Worm (Caenorhabditis elegans) whole organism, late embryonic: ENCODE results near the gene mnk-1.
A peak's percentile ranks its signal among the peaks of the same experiment; 100 is the strongest.

Experiments
- C08G9.2 ChIP-seq: sonication (generic microtip); optimal IDR thresholded peaks from 2 replicates; lab custom pipeline; 2016; ENCODE audit warnings: mild to moderate bottlenecking, missing genetic modification characterization, moderate library complexity, missing compliant biosample characterization
- F13H6.1 ChIP-seq: sonication (generic microtip); optimal IDR thresholded peaks from 2 replicates; lab custom pipeline; 2016; ENCODE audit warnings: missing genetic modification characterization, missing compliant biosample characterization
- K09A11.1 ChIP-seq: sonication (generic microtip); optimal IDR thresholded peaks from 2 replicates; lab custom pipeline; 2017; ENCODE audit warnings: antibody characterized with exemption, mild to moderate bottlenecking, missing genetic modification characterization, missing compliant biosample characterization; ENCODE audit not compliant: insufficient read depth
- T23F11.4 ChIP-seq: fragments of 200-800 bp; sonication (Bioruptor generic); optimal IDR thresholded peaks from 2 replicates; lab custom pipeline; 2018; ENCODE audit warnings: mild to moderate bottlenecking, missing genetic modification characterization, missing compliant biosample characterization
- ama-1 ChIP-seq: fragments of 150-350 bp; optimal IDR thresholded peaks from 2 replicates; lab custom pipeline; 2014
- ceh-18 ChIP-seq: sonication (generic microtip); optimal IDR thresholded peaks from 2 replicates; lab custom pipeline; 2016; ENCODE audit warnings: missing genetic modification characterization, missing compliant biosample characterization
- ceh-22 ChIP-seq: sonication (generic microtip); optimal IDR thresholded peaks from 2 replicates; lab custom pipeline; 2017; ENCODE audit warnings: missing biosample characterization, missing genetic modification characterization
- ceh-30 ChIP-seq: fragments of 150-350 bp; optimal IDR thresholded peaks from 2 replicates; lab custom pipeline; 2014; ENCODE audit warnings: missing biosample characterization, missing genetic modification characterization
- ceh-31 ChIP-seq: sonication (generic microtip); optimal IDR thresholded peaks from 2 replicates; lab custom pipeline; 2016; ENCODE audit warnings: missing genetic modification characterization, missing compliant biosample characterization
- ceh-34 ChIP-seq: sonication (generic microtip); optimal IDR thresholded peaks from 2 replicates; lab custom pipeline; 2016; ENCODE audit warnings: mild to moderate bottlenecking, missing genetic modification characterization, missing compliant biosample characterization
- ceh-6 ChIP-seq: fragments of 200-800 bp; sonication (Bioruptor generic); optimal IDR thresholded peaks from 2 replicates; lab custom pipeline; 2018; ENCODE audit warnings: mild to moderate bottlenecking, missing genetic modification characterization, missing compliant biosample characterization
- che-1 ChIP-seq: sonication (generic microtip); optimal IDR thresholded peaks from 2 replicates; lab custom pipeline; 2016; ENCODE audit warnings: mild to moderate bottlenecking, missing genetic modification characterization, missing compliant biosample characterization
- dve-1 ChIP-seq: sonication (generic microtip); optimal IDR thresholded peaks from 2 replicates; lab custom pipeline; 2017; ENCODE audit warnings: antibody characterized with exemption, mild to moderate bottlenecking, missing genetic modification characterization, missing compliant biosample characterization
- eyg-1 ChIP-seq: sonication (generic microtip); optimal IDR thresholded peaks from 2 replicates; lab custom pipeline; 2016; ENCODE audit warnings: missing genotype, missing genetic modification characterization, missing compliant biosample characterization
- fkh-10 ChIP-seq: fragments of 150-350 bp; optimal IDR thresholded peaks from 2 replicates; lab custom pipeline; 2014; ENCODE audit warnings: missing biosample characterization, missing genetic modification reagents, missing genetic modification characterization
- gmeb-2 ChIP-seq: sonication (generic microtip); optimal IDR thresholded peaks from 2 replicates; lab custom pipeline; 2016; ENCODE audit warnings: missing genetic modification characterization, inconsistent platforms, missing compliant biosample characterization
- hlh-13 ChIP-seq: fragments of 200-800 bp; sonication (Bioruptor generic); optimal IDR thresholded peaks from 2 replicates; lab custom pipeline; 2018; ENCODE audit warnings: mild to moderate bottlenecking, missing genetic modification characterization, missing compliant biosample characterization
- hlh-30 ChIP-seq: sonication (generic microtip); optimal IDR thresholded peaks from 2 replicates; lab custom pipeline; 2017; ENCODE audit warnings: antibody characterized with exemption, missing genetic modification characterization, missing compliant biosample characterization; ENCODE audit not compliant: insufficient read depth
- hlh-8 ChIP-seq: sonication (generic microtip); optimal IDR thresholded peaks from 2 replicates; lab custom pipeline; 2016; ENCODE audit warnings: missing genotype, missing genetic modification characterization, missing compliant biosample characterization
- lin-11 ChIP-seq: fragments of 200-800 bp; sonication (Bioruptor generic); optimal IDR thresholded peaks from 2 replicates; lab custom pipeline; 2018; ENCODE audit warnings: mild to moderate bottlenecking, missing genetic modification characterization, missing compliant biosample characterization
- madf-2 ChIP-seq: sonication (generic microtip); optimal IDR thresholded peaks from 2 replicates; lab custom pipeline; 2017; ENCODE audit warnings: missing genetic modification characterization, missing compliant biosample characterization
- mec-3 ChIP-seq: sonication (generic microtip); optimal IDR thresholded peaks from 2 replicates; lab custom pipeline; 2016; ENCODE audit warnings: borderline replicate concordance, missing genetic modification characterization, missing compliant biosample characterization
- nfya-1 ChIP-seq: sonication (generic microtip); optimal IDR thresholded peaks from 2 replicates; lab custom pipeline; 2017; ENCODE audit warnings: missing genetic modification characterization, mild to moderate bottlenecking, missing compliant biosample characterization, antibody characterized with exemption, moderate library complexity
- nhr-11 ChIP-seq: fragments of 150-350 bp; optimal IDR thresholded peaks from 2 replicates; lab custom pipeline; 2014; ENCODE audit warnings: missing biosample characterization, missing genetic modification characterization
- nhr-232 ChIP-seq: sonication (generic microtip); optimal IDR thresholded peaks from 2 replicates; lab custom pipeline; 2016; ENCODE audit warnings: missing genetic modification characterization, missing compliant biosample characterization
- npax-4 ChIP-seq: sonication (generic microtip); optimal IDR thresholded peaks from 2 replicates; lab custom pipeline; 2016; ENCODE audit warnings: missing genetic modification characterization, missing compliant biosample characterization
- odd-2 ChIP-seq: sonication (generic microtip); optimal IDR thresholded peaks from 2 replicates; lab custom pipeline; 2017; ENCODE audit warnings: antibody characterized with exemption, mild to moderate bottlenecking, missing genetic modification characterization, missing compliant biosample characterization
- pag-3 ChIP-seq: sonication (generic microtip); optimal IDR thresholded peaks from 2 replicates; lab custom pipeline; 2016; ENCODE audit warnings: missing compliant biosample characterization, missing genetic modification characterization, borderline replicate concordance
- pat-9 ChIP-seq: fragments of 200-800 bp; sonication (Bioruptor generic); optimal IDR thresholded peaks from 2 replicates; lab custom pipeline; 2018; ENCODE audit warnings: mild to moderate bottlenecking, missing genetic modification characterization, moderate library complexity, missing compliant biosample characterization
- pax-1 ChIP-seq: fragments of 150-350 bp; optimal IDR thresholded peaks from 2 replicates; lab custom pipeline; 2014; ENCODE audit warnings: missing biosample characterization, missing genetic modification characterization
- pha-2 ChIP-seq: sonication (generic microtip); optimal IDR thresholded peaks from 2 replicates; lab custom pipeline; 2017; ENCODE audit warnings: mild to moderate bottlenecking, missing genetic modification characterization, missing compliant biosample characterization
- pha-4 ChIP-seq: fragments of 150-350 bp; optimal IDR thresholded peaks from 2 replicates; lab custom pipeline; 2018; ENCODE audit warnings: missing biosample characterization, missing genetic modification reagents, missing genetic modification characterization
- ref-2 ChIP-seq: sonication (generic microtip); optimal IDR thresholded peaks from 2 replicates; lab custom pipeline; 2016; ENCODE audit warnings: missing genetic modification characterization, missing compliant biosample characterization
- rnt-1 ChIP-seq: sonication (generic microtip); optimal IDR thresholded peaks from 2 replicates; lab custom pipeline; 2016; ENCODE audit warnings: missing genetic modification characterization, missing compliant biosample characterization
- sox-4 ChIP-seq: sonication (generic microtip); optimal IDR thresholded peaks from 2 replicates; lab custom pipeline; 2017; ENCODE audit warnings: mild to moderate bottlenecking, missing genetic modification characterization, inconsistent platforms, missing compliant biosample characterization
- tbx-2 ChIP-seq: sonication (generic microtip); optimal IDR thresholded peaks from 2 replicates; lab custom pipeline; 2016; ENCODE audit warnings: missing genetic modification characterization, missing compliant biosample characterization
- tbx-7 ChIP-seq: sonication (generic microtip); optimal IDR thresholded peaks from 2 replicates; lab custom pipeline; 2016; ENCODE audit warnings: missing genotype, missing genetic modification characterization, missing compliant biosample characterization
- ttx-3 ChIP-seq: sonication (generic microtip); optimal IDR thresholded peaks from 2 replicates; lab custom pipeline; 2016; ENCODE audit warnings: missing genetic modification reagents, missing genetic modification characterization, missing compliant biosample characterization
- unc-3 ChIP-seq, 2 experiments: fragments of 200-800 bp in 1 of 2; sonication (Bioruptor generic) in 1 of 2; sonication (generic microtip) in 1 of 2; conservative IDR thresholded peaks in 1 of 2; optimal IDR thresholded peaks in 1 of 2; 2 replicates each; pipeline versions ENCODE4 v1.3.6 to Lab custom; 2016 to 2022; ENCODE audit warnings: missing compliant biosample characterization in 2 of 2, missing genetic modification characterization in 2 of 2, missing genetic modification reagents in 1 of 2
- unc-55 ChIP-seq: sonication (generic microtip); optimal IDR thresholded peaks from 2 replicates; lab custom pipeline; 2017; ENCODE audit warnings: missing biosample characterization, missing genetic modification reagents, missing genetic modification characterization
- unc-86 ChIP-seq: sonication (generic microtip); optimal IDR thresholded peaks from 2 replicates; lab custom pipeline; 2016; ENCODE audit warnings: missing genetic modification characterization, missing compliant biosample characterization
- zip-5 ChIP-seq: sonication (generic microtip); optimal IDR thresholded peaks from 2 replicates; lab custom pipeline; 2016; ENCODE audit warnings: missing genetic modification characterization, missing compliant biosample characterization
- ztf-16 ChIP-seq: sonication (generic microtip); optimal IDR thresholded peaks from 2 replicates; lab custom pipeline; 2017; ENCODE audit warnings: missing genetic modification characterization, missing compliant biosample characterization

Gene mnk-1

ce11 chrII:10507906-10508305 lies 46.9 kb downstream of the mnk-1 start:
- TF ChIP-seq odd-2 (tag; lab: Kevin White, UChicago) (no peak), tbx-7 (tag; lab: Kevin White, UChicago) (no peak), hlh-30 (tag; lab: Kevin White, UChicago) (no peak), F13H6.1 (tag; lab: Kevin White, UChicago) (no peak), nhr-232 (tag; lab: Kevin White, UChicago) (no peak), mec-3 (tag; lab: Kevin White, UChicago) (no peak), pha-2 (tag; lab: Kevin White, UChicago) (no peak), unc-55 (GFP tag; lab: Kevin White, UChicago) (no peak), dve-1 (tag; lab: Kevin White, UChicago) (no peak), ref-2 (tag; lab: Kevin White, UChicago) (no peak), unc-86 (no peak), pax-1 (no peak), npax-4 (no peak), che-1 (no peak), unc-3 (GFP tag; conservative IDR thresholded peaks at IDR 0.05; lab: Robert Waterston, UW) (no peak), unc-3 (tag; optimal IDR thresholded peaks at IDR 0.05; lab: Kevin White, UChicago) (no peak)
- TF ChIP-seq, all 69 proteins: peak for 0

- TF ChIP-seq fkh-10 (GFP tag; lab: Kevin White, UChicago) (no peak), lin-11 (tag; lab: Kevin White, UChicago) (no peak), ceh-18 (no peak), tbx-7 (tag; lab: Kevin White, UChicago) (no peak)
- TF ChIP-seq, all 69 proteins: peak for 0
Measured at ce11 chrII:10505949-10506348, 48.9 kb downstream of the mnk-1 start.

- no peak for TF ChIP-seq fkh-10 (GFP tag; lab: Kevin White, UChicago)
- TF ChIP-seq nhr-11 (tag; lab: Kevin White, UChicago), result no peak
- no peak for TF ChIP-seq pha-2 (tag; lab: Kevin White, UChicago)
- TF ChIP-seq ceh-18, result no peak
- TF ChIP-seq ceh-30 (tag; lab: Kevin White, UChicago), result no peak
- TF ChIP-seq ceh-6 (GFP tag; lab: Kevin White, UChicago), result no peak
- TF ChIP-seq rnt-1, result no peak
- TF ChIP-seq eyg-1 (tag; lab: Kevin White, UChicago), result no peak
- TF ChIP-seq dve-1 (tag; lab: Kevin White, UChicago), result no peak
- no peak for TF ChIP-seq hlh-13 (GFP tag; lab: Kevin White, UChicago)
- TF ChIP-seq madf-2, result no peak
Measured at ce11 chrII:10504729-10505128, 50.1 kb downstream of the mnk-1 start.

- peak; percentile 35 for TF ChIP-seq rnt-1
- peak; percentile 77 for TF ChIP-seq C08G9.2 (tag; lab: Kevin White, UChicago)
- peak; percentile 27 for TF ChIP-seq che-1
- no peak for TF ChIP-seq gmeb-2
- TF ChIP-seq hlh-8 (tag; lab: Kevin White, UChicago), result peak; percentile 44
- TF ChIP-seq pha-4 (tag; lab: Kevin White, UChicago), result no peak
- peak; percentile 55 for TF ChIP-seq hlh-30 (tag; lab: Kevin White, UChicago)
- TF ChIP-seq ceh-34 (tag; lab: Kevin White, UChicago), result peak; percentile 86
- peak; percentile 15 for TF ChIP-seq unc-55 (GFP tag; lab: Kevin White, UChicago)
- TF ChIP-seq ttx-3 (tag; lab: Kevin White, UChicago), result no peak
- TF ChIP-seq tbx-7 (tag; lab: Kevin White, UChicago), result peak; percentile 35
- TF ChIP-seq nfya-1 (tag; lab: Kevin White, UChicago), result peak; percentile 77
- TF ChIP-seq T23F11.4 (GFP tag; lab: Kevin White, UChicago), result no peak
- no peak for TF ChIP-seq unc-3 (GFP tag; conservative IDR thresholded peaks at IDR 0.05; lab: Robert Waterston, UW)
- TF ChIP-seq unc-3 (tag; optimal IDR thresholded peaks at IDR 0.05; lab: Kevin White, UChicago), result no peak
- TF ChIP-seq ama-1 (lab: Kevin White, UChicago), result no peak
- peak; percentile 88 for TF ChIP-seq ceh-31 (tag; lab: Kevin White, UChicago)
- TF ChIP-seq K09A11.1 (tag; lab: Kevin White, UChicago), result peak; percentile 63
- TF ChIP-seq pat-9 (tag; lab: Kevin White, UChicago), result no peak
- no peak for TF ChIP-seq zip-5 (tag; lab: Kevin White, UChicago)
- peak; percentile 94 for TF ChIP-seq tbx-2 (tag; lab: Kevin White, UChicago)
- TF ChIP-seq madf-2, result peak; percentile 6
- TF ChIP-seq hlh-13 (GFP tag; lab: Kevin White, UChicago), result no peak
- TF ChIP-seq pag-3, result peak; percentile 8
- no peak for TF ChIP-seq mec-3 (tag; lab: Kevin White, UChicago)
- TF ChIP-seq nhr-11 (tag; lab: Kevin White, UChicago), result no peak
- TF ChIP-seq ceh-22 (tag; lab: Kevin White, UChicago), result no peak
- peak; percentile 28 for TF ChIP-seq lin-11 (tag; lab: Kevin White, UChicago)
- TF ChIP-seq ceh-18, result peak; percentile 89
- no peak for TF ChIP-seq ztf-16 (tag; lab: Kevin White, UChicago)
- TF ChIP-seq sox-4 (tag; lab: Kevin White, UChicago), result no peak
Measured at ce11 chrII:10502491-10503063, 52.3 kb downstream of the mnk-1 start, which contains the start of gene myrf-1. Gene myrf-1, minus strand, starts transcription at chrII:10502541.
